Worm (Caenorhabditis elegans): Measurements from ENCODE around the gene mcd-1.

Gene mcd-1

ce11 chrII:13855352-13855751 lies 33.0 kb upstream of the mcd-1 start:
- no peak for TF ChIP-seq aly-1 (tag; optimal IDR thresholded peaks at IDR 0.05)
- TF ChIP-seq scrt-1 (GFP tag; IDR thresholded peaks at IDR 0.05): no peak
- TF ChIP-seq ceh-13 (GFP tag; optimal IDR thresholded peaks at IDR 0.05): no peak
- no peak for TF ChIP-seq hmg-4 (GFP tag; optimal IDR thresholded peaks at IDR 0.05)
- no peak for TF ChIP-seq tbx-37 (GFP tag; conservative IDR thresholded peaks at IDR 0.05)
- no peak for TF ChIP-seq hnd-1 (tag; optimal IDR thresholded peaks at IDR 0.05)
- no peak for TF ChIP-seq ets-7 (tag; optimal IDR thresholded peaks at IDR 0.05)
- TF ChIP-seq ceh-36 (tag; optimal IDR thresholded peaks at IDR 0.05): no peak
- TF ChIP-seq tbx-11 (GFP tag; IDR thresholded peaks at IDR 0.05): no peak
- no peak for TF ChIP-seq pes-1 (GFP tag; IDR thresholded peaks at IDR 0.05)
- TF ChIP-seq B0310.2 (tag; optimal IDR thresholded peaks at IDR 0.05): no peak

DNA sequence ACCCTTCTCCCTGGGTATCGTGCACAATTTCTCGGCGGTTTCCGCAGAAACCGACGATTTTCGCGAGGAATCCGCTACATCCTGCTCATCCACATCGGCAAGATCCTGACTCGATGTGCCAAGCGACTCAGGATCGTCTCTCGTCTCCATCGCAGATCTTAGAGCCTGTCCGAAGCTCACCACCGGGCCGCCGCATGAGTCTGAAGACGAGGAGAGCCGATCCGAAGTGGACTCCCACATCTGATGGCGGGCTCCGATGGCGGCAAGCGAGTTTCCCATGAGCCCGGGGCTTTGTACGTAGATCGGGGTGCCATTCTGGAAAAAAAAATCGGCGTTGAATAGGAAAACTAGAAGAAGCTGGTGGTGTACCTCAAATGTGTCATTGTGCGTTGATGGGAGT lies 30.0 kb upstream of the mcd-1 start:
- no peak for TF ChIP-seq ceh-36 (tag; optimal IDR thresholded peaks at IDR 0.05)
- no peak for TF ChIP-seq flt-1 (GFP tag; IDR thresholded peaks at IDR 0.05)
- TF ChIP-seq hmg-4 (GFP tag; optimal IDR thresholded peaks at IDR 0.05): no peak
- TF ChIP-seq pes-1 (GFP tag; IDR thresholded peaks at IDR 0.05): no peak
- no peak for TF ChIP-seq ceh-13 (GFP tag; optimal IDR thresholded peaks at IDR 0.05)
- TF ChIP-seq tbx-37 (GFP tag; conservative IDR thresholded peaks at IDR 0.05): no peak

ce11 chrII:13859847-13860246 lies 28.5 kb upstream of the mcd-1 start:
- TF ChIP-seq flt-1 (GFP tag; IDR thresholded peaks at IDR 0.05): no peak
- TF ChIP-seq sea-1 (GFP tag; conservative IDR thresholded peaks at IDR 0.05): 0 out of 2 replicates have a peak, but pooled peaks have one; percentile 7
- TF ChIP-seq hmg-4 (GFP tag; optimal IDR thresholded peaks at IDR 0.05): no peak
- TF ChIP-seq hnd-1 (tag; optimal IDR thresholded peaks at IDR 0.05): no peak
- no peak for TF ChIP-seq pes-1 (GFP tag; IDR thresholded peaks at IDR 0.05)
- no peak for TF ChIP-seq ceh-36 (tag; optimal IDR thresholded peaks at IDR 0.05)
- no peak for TF ChIP-seq B0310.2 (tag; optimal IDR thresholded peaks at IDR 0.05)

ce11 chrII:13860900-13861299 lies 27.4 kb upstream of the mcd-1 start:
- TF ChIP-seq ets-7 (tag; optimal IDR thresholded peaks at IDR 0.05) (no peak), sea-1 (GFP tag; conservative IDR thresholded peaks at IDR 0.05) (no peak), tra-4 (tag; optimal IDR thresholded peaks at IDR 0.05) (no peak), ceh-36 (tag; optimal IDR thresholded peaks at IDR 0.05) (no peak), hmbx-1 (tag; optimal IDR thresholded peaks at IDR 0.05) (no peak), hmg-4 (GFP tag; optimal IDR thresholded peaks at IDR 0.05) (no peak), B0310.2 (tag; optimal IDR thresholded peaks at IDR 0.05) (no peak), ama-1 (optimal IDR thresholded peaks at IDR 0.05) (no peak), flt-1 (GFP tag; IDR thresholded peaks at IDR 0.05) (no peak), tbx-37 (GFP tag; conservative IDR thresholded peaks at IDR 0.05) (no peak), aly-1 (tag; optimal IDR thresholded peaks at IDR 0.05) (no peak), hnd-1 (tag; optimal IDR thresholded peaks at IDR 0.05) (no peak), F13C5.2 (tag; optimal IDR thresholded peaks at IDR 0.05) (no peak), tbx-11 (GFP tag; IDR thresholded peaks at IDR 0.05) (no peak), pes-1 (GFP tag; IDR thresholded peaks at IDR 0.05) (no peak), scrt-1 (GFP tag; IDR thresholded peaks at IDR 0.05) (no peak)

DNA sequence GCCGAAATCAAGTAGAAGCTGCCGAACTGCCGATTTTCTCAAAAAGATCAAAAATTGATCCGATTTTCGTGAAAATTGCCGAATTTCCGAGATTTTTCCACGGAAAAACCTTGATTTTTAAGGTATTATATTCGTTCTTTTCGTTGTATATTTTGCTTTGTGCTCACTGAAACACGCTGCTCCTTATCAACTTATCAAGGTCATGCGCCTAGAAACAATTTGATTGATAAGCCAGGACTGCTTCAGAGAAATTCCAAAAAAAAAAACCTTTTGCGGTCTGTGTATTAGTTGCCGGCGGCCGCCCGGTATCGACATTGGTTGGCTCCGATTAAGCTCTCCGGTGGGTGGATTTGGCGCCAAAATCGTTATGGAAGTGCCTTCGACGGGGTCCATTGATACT lies 25.9 kb upstream of the mcd-1 start:
- no peak for TF ChIP-seq pes-1 (GFP tag; IDR thresholded peaks at IDR 0.05)
- TF ChIP-seq ceh-36 (tag; optimal IDR thresholded peaks at IDR 0.05): no peak
- no peak for TF ChIP-seq tbx-37 (GFP tag; conservative IDR thresholded peaks at IDR 0.05)
- no peak for TF ChIP-seq ets-7 (tag; optimal IDR thresholded peaks at IDR 0.05)
- no peak for TF ChIP-seq ceh-13 (GFP tag; optimal IDR thresholded peaks at IDR 0.05)
- no peak for TF ChIP-seq tbx-11 (GFP tag; IDR thresholded peaks at IDR 0.05)

DNA sequence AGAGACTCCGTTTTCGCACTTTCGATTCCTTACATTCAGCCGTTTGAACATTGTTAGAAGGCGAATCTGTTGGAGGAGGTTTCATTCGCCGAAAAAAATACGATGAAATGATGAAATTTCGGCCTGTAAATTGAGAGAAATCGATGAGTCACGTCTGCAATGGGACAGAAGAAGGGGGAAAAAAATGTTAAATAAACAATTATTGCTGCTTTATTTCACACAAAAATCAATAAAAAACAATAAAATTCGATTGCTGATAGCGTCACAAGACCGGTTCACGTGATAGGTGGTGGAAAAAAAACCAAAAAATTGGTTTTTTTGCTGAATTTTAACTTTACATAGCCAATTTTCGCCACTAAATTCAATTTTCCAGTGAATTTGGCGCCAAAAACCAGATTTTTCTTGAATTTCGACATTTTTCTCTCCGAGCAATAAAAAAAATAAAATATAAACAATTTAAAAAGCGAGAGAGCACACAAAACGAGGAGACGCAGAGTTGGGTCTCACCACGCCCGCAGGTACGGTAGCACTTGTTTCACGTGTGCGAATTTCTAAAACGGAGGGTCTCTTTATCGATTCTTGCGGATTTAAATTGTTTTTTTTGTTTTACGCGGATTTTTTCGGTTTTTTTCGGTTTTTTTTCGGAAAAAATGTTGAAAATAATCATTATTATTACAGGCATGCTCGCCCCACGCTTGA lies 16.0 kb upstream of the mcd-1 start, which contains the start of the genes cup-14 and ndub-8:
cup-14 (minus strand) TSS at position 51 of the 699 bp plus-strand sequence.
ndub-8 (plus strand) TSS at position 679 of the 699 bp plus-strand sequence.
- TF ChIP-seq F13C5.2 (tag; optimal IDR thresholded peaks at IDR 0.05): peak; percentile 58
- TF ChIP-seq flt-1 (GFP tag; IDR thresholded peaks at IDR 0.05): no peak

- TF ChIP-seq pes-1 (GFP tag; IDR thresholded peaks at IDR 0.05): no peak
- no peak for TF ChIP-seq ets-7 (tag; optimal IDR thresholded peaks at IDR 0.05)
- TF ChIP-seq hnd-1 (tag; optimal IDR thresholded peaks at IDR 0.05): no peak
- TF ChIP-seq hmbx-1 (tag; optimal IDR thresholded peaks at IDR 0.05): no peak
- TF ChIP-seq ceh-36 (tag; optimal IDR thresholded peaks at IDR 0.05): no peak
- TF ChIP-seq sea-1 (GFP tag; conservative IDR thresholded peaks at IDR 0.05): no peak
- no peak for TF ChIP-seq scrt-1 (GFP tag; IDR thresholded peaks at IDR 0.05)
- TF ChIP-seq tbx-11 (GFP tag; IDR thresholded peaks at IDR 0.05): no peak
Measured at ce11 chrII:13875734-13876133, 12.6 kb upstream of the mcd-1 start, which contains the start of gene ing-3. Gene ing-3 (plus strand): TSS chrII:13876034.

DNA sequence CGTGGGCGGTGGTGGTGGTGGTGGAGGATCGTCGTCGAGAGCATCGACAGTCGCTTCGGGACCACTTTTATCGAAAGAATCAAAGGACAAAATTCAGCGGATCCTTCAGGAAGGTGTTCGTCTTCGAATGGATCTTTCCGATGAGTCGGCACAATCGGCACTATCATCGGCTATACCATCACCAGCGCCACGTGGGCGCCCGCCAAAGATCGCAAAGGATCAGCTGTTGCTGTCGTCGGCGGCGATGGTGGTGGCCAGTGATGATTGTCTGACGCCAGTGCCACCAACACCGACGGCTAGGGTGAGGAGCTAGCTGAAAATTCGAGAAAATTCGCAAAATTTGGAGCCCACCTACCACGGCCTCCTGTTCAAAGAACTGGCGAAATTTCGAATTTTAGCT lies 10.3 kb upstream of the mcd-1 start:
- no peak for TF ChIP-seq B0310.2 (tag; optimal IDR thresholded peaks at IDR 0.05)
- no peak for TF ChIP-seq flt-1 (GFP tag; IDR thresholded peaks at IDR 0.05)
- TF ChIP-seq tra-4 (tag; optimal IDR thresholded peaks at IDR 0.05): no peak
- TF ChIP-seq ceh-36 (tag; optimal IDR thresholded peaks at IDR 0.05): no peak
- TF ChIP-seq tbx-11 (GFP tag; IDR thresholded peaks at IDR 0.05): no peak
- no peak for TF ChIP-seq tbx-37 (GFP tag; conservative IDR thresholded peaks at IDR 0.05)

ce11 chrII:13879589-13879988 lies 8.8 kb upstream of the mcd-1 start:
- TF ChIP-seq ama-1 (optimal IDR thresholded peaks at IDR 0.05) (no peak), hmg-4 (GFP tag; optimal IDR thresholded peaks at IDR 0.05) (no peak), aly-1 (tag; optimal IDR thresholded peaks at IDR 0.05) (no peak), hmbx-1 (tag; optimal IDR thresholded peaks at IDR 0.05) (no peak), tbx-11 (GFP tag; IDR thresholded peaks at IDR 0.05) (no peak), ceh-36 (tag; optimal IDR thresholded peaks at IDR 0.05) (no peak), ets-7 (tag; optimal IDR thresholded peaks at IDR 0.05) (no peak), tbx-37 (GFP tag; conservative IDR thresholded peaks at IDR 0.05) (no peak), flt-1 (GFP tag; IDR thresholded peaks at IDR 0.05) (no peak), scrt-1 (GFP tag; IDR thresholded peaks at IDR 0.05) (no peak), hnd-1 (tag; optimal IDR thresholded peaks at IDR 0.05) (no peak), pes-1 (GFP tag; IDR thresholded peaks at IDR 0.05) (no peak), tra-4 (tag; optimal IDR thresholded peaks at IDR 0.05) (no peak), sea-1 (GFP tag; conservative IDR thresholded peaks at IDR 0.05) (no peak), F13C5.2 (tag; optimal IDR thresholded peaks at IDR 0.05) (no peak), ceh-13 (GFP tag; optimal IDR thresholded peaks at IDR 0.05) (no peak), B0310.2 (tag; optimal IDR thresholded peaks at IDR 0.05) (no peak)

Data from whole organism, early embryonic.